Fruit fly (Drosophila melanogaster) whole organism, adult: Measurements from ENCODE around the gene Eip74EF.

Experiments used
- CG11617 ChIP-seq: fragments of 200-800 bp; sonication (Bioruptor generic); optimal IDR thresholded peaks from 2 replicates; lab custom pipeline; 2017; ENCODE audit warnings: mild to moderate bottlenecking, missing biosample characterization, missing genetic modification reagents, missing genetic modification characterization
- CG12768 ChIP-seq: fragments of 200-800 bp; sonication (Bioruptor generic); optimal IDR thresholded peaks from 2 replicates; lab custom pipeline; 2017; ENCODE audit warnings: missing biosample characterization, missing genetic modification characterization, mild to moderate bottlenecking, moderate library complexity, missing genetic modification reagents
- CG14711 ChIP-seq: fragments of 200-800 bp; sonication (Bioruptor generic); optimal IDR thresholded peaks from 2 replicates; lab custom pipeline; 2018; ENCODE audit warnings: missing biosample characterization, mild to moderate bottlenecking, missing genetic modification characterization, moderate library complexity
- CG1620 ChIP-seq: fragments of 200-800 bp; sonication (Bioruptor generic); optimal IDR thresholded peaks from 2 replicates; lab custom pipeline; 2016; ENCODE audit warnings: missing biosample characterization, missing genetic modification characterization
- CG33017 ChIP-seq: fragments of 200-800 bp; sonication (Bioruptor generic); optimal IDR thresholded peaks from 2 replicates; lab custom pipeline; 2018; ENCODE audit warnings: missing biosample characterization, mild to moderate bottlenecking, missing genetic modification characterization, moderate library complexity
- CG5204 ChIP-seq: fragments of 200-800 bp; sonication (Bioruptor generic); optimal IDR thresholded peaks from 2 replicates; lab custom pipeline; 2016; ENCODE audit warnings: missing biosample characterization, missing genetic modification characterization
- CG7045 ChIP-seq: fragments of 200-800 bp; sonication (Bioruptor generic); optimal IDR thresholded peaks from 2 replicates; lab custom pipeline; 2017; ENCODE audit warnings: missing biosample characterization, mild to moderate bottlenecking, missing genetic modification characterization
- CG7101 ChIP-seq: fragments of 200-800 bp; sonication (Bioruptor generic); optimal IDR thresholded peaks from 2 replicates; lab custom pipeline; 2018; ENCODE audit warnings: missing biosample characterization, mild to moderate bottlenecking, missing genetic modification characterization, moderate library complexity
- Clk ChIP-seq: fragments of 200-800 bp; sonication (Bioruptor generic); optimal IDR thresholded peaks from 2 replicates; lab custom pipeline; 2017; ENCODE audit warnings: missing biosample characterization, missing genetic modification characterization
- Crg-1 ChIP-seq: fragments of 200-800 bp; sonication (Bioruptor generic); optimal IDR thresholded peaks from 2 replicates; lab custom pipeline; 2016; ENCODE audit warnings: missing biosample characterization, missing genetic modification characterization
- Hr96 ChIP-seq: fragments of 200-800 bp; sonication (Bioruptor generic); optimal IDR thresholded peaks from 2 replicates; lab custom pipeline; 2016; ENCODE audit warnings: missing biosample characterization, missing genetic modification characterization
- Mnt ChIP-seq: fragments of 200-800 bp; sonication (Bioruptor generic); optimal IDR thresholded peaks from 2 replicates; lab custom pipeline; 2016; ENCODE audit warnings: missing biosample characterization, mild to moderate bottlenecking, missing genetic modification characterization
- bab1 ChIP-seq: fragments of 200-800 bp; sonication (Bioruptor generic); optimal IDR thresholded peaks from 3 replicates; lab custom pipeline; 2019; ENCODE audit warnings: missing biosample characterization, mild to moderate bottlenecking, missing genetic modification characterization, moderate library complexity
- cic ChIP-seq: fragments of 200-800 bp; sonication (Bioruptor generic); optimal IDR thresholded peaks from 2 replicates; lab custom pipeline; 2017; ENCODE audit warnings: missing biosample characterization, mild to moderate bottlenecking, missing genetic modification characterization, moderate library complexity
- cnc ChIP-seq, 2 experiments: fragments of >200 bp; optimal IDR thresholded peaks; 2 replicates each; lab custom pipeline; 2017
- kay ChIP-seq: fragments of 200-800 bp; sonication (Bioruptor generic); peaks from one replicate; lab custom pipeline; 2016; ENCODE audit warnings: missing biosample characterization, missing genetic modification characterization, borderline replicate concordance
- ovo ChIP-seq: fragments of 200-800 bp; sonication (Bioruptor generic); optimal IDR thresholded peaks from 2 replicates; lab custom pipeline; 2016; ENCODE audit warnings: missing biosample characterization, missing genetic modification characterization
- pad ChIP-seq: fragments of 200-800 bp; sonication (Bioruptor generic); optimal IDR thresholded peaks from 3 replicates; lab custom pipeline; 2017; ENCODE audit warnings: missing biosample characterization, missing genetic modification characterization, mild to moderate bottlenecking, moderate library complexity, missing genetic modification reagents
- tj ChIP-seq: fragments of 200-800 bp; sonication (Bioruptor generic); optimal IDR thresholded peaks from 3 replicates; lab custom pipeline; 2017; ENCODE audit warnings: missing biosample characterization, mild to moderate bottlenecking, missing genetic modification characterization, moderate library complexity
- toe ChIP-seq: fragments of 200-800 bp; sonication (Bioruptor generic); optimal IDR thresholded peaks from 2 replicates; lab custom pipeline; 2016; ENCODE audit warnings: missing biosample characterization, missing genetic modification characterization

Gene Eip74EF

DNA sequence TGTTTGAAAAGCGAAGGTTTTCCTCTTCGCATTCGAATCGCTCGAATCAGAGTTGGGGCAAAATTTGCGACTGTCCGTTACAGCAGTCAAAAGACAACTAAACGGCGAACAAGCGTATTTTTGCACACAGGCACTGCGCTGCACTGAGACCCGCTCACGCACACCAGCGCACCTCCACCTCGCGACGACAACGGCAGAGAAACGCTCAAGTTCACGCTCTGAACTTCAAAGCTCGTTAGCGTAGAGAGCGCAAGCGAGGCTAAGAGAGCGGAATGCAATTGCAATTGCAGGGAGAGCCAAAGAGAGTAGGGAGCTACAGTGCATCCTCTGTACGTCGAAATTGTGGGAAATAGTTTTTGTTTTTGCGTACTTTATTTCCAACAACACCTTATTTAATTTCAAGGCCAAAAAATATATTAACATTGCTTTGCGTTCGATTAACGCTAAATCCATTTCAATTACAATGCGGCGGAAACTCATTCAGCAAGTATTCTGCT lies at the start of gene Eip74EF:
Gene Eip74EF (minus strand): TSS at position 117 of the 497 bp plus-strand sequence.
- TF ChIP-seq tj (peak; percentile 81), CG7045 (GFP tag; lab: Kevin White, UChicago) (peak; percentile 63), bab1 (GFP tag; lab: Kevin White, UChicago) (peak; percentile 75), CG7101 (tag; lab: Kevin White, UChicago) (peak; percentile 58), CG33017 (tag; lab: Kevin White, UChicago) (peak; percentile 78), kay (no peak), ovo (GFP tag; lab: Kevin White, UChicago) (peak; percentile 69), CG5204 (no peak), CG14711 (peak; percentile 46), Crg-1 (GFP tag; lab: Kevin White, UChicago) (peak; percentile 21), Hr96 (GFP tag; lab: Kevin White, UChicago) (peak; percentile 58), cic (GFP tag; lab: Kevin White, UChicago) (peak; percentile 65), CG11617 (peak; percentile 61), Mnt (GFP tag; lab: Kevin White, UChicago) (peak; percentile 68), CG12768 (GFP tag; lab: Kevin White, UChicago) (peak; percentile 80), Clk (GFP tag; lab: Kevin White, UChicago) (no peak), pad (GFP tag; lab: Kevin White, UChicago) (peak; percentile 40), cnc (optimal IDR thresholded peaks at IDR 0.05; lab: Kevin White, UChicago) (no peak), toe (GFP tag; lab: Kevin White, UChicago) (peak; percentile 42)

DNA sequence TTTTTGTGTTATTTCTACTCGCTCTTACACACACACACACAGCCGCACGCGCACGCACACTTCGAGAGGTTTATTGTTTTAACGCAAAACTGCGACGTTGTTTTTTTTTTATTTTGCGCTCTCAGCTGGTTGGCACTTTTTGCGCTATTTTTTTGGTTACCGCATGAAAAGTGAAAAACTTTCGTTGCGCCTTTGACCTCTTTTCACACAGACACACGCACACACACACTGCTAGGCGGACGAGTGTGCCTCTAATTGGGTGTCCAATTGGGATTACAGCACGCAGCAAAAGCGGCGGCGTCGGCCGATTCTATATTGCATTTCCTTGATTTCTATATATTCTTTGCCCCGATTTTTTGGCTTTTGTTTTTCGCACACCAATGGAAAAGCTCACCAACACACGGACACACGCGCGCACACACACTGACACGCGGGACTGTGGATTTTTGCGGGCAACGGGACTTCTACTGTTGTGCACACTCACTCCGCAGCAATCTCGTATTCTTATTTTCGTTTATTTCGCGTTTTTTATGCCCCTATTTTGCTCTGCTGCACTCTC lies 49.3 kb upstream of the Eip74EF start:
- TF ChIP-seq tj (peak; percentile 83), ovo (GFP tag; lab: Kevin White, UChicago) (peak; percentile 14), CG12768 (GFP tag; lab: Kevin White, UChicago) (peak; percentile 4), CG7101 (tag; lab: Kevin White, UChicago) (no peak)

dm6 chr3L:17667642-17668362 lies 48.7 kb upstream of the Eip74EF start:
- peak; percentile 82 for TF ChIP-seq kay
- TF ChIP-seq pad (GFP tag; lab: Kevin White, UChicago): peak; percentile 68
- no peak for TF ChIP-seq cic (GFP tag; lab: Kevin White, UChicago)

DNA sequence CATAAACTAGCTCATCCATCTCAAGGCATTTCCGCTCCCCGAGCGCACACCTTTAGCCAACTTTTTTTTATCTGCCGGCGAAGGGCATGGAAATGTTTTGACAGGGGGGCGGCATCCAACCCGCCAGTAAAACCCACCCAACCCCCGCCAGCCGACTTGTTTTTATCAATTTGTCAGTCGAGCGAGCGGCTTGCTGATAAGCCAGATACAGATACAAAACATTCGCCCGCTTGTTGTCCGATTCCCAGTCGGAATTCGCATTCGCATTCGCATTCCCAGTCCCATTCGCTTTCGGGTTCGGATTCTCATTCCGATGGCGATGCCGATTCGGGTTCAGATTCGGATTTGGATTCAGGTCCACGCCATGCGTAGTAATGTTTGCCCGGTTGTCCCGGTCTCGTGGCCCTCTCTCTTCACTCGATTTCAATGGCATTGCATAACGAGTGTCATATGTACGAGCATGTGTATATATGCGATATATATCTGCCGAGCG lies 46.0 kb upstream of the Eip74EF start:
- peak; percentile 24 for TF ChIP-seq CG7045 (GFP tag; lab: Kevin White, UChicago)
- peak; percentile 5 for TF ChIP-seq CG11617
- no peak for TF ChIP-seq CG1620
- TF ChIP-seq CG33017 (tag; lab: Kevin White, UChicago): no peak
- TF ChIP-seq kay: peak; percentile 52
- no peak for TF ChIP-seq cnc (optimal IDR thresholded peaks at IDR 0.05; lab: Kevin White, UChicago)
- peak; percentile 25 for TF ChIP-seq pad (GFP tag; lab: Kevin White, UChicago)
- peak; percentile 53 for TF ChIP-seq tj
- peak; percentile 6 for TF ChIP-seq CG5204
- peak; percentile 66 for TF ChIP-seq Mnt (GFP tag; lab: Kevin White, UChicago)
- TF ChIP-seq Clk (GFP tag; lab: Kevin White, UChicago): no peak
- no peak for TF ChIP-seq bab1 (GFP tag; lab: Kevin White, UChicago)
- TF ChIP-seq CG12768 (GFP tag; lab: Kevin White, UChicago): peak; percentile 79
- TF ChIP-seq Crg-1 (GFP tag; lab: Kevin White, UChicago): peak; percentile 32
- peak; percentile 96 for TF ChIP-seq cic (GFP tag; lab: Kevin White, UChicago)
- peak; percentile 55 for TF ChIP-seq ovo (GFP tag; lab: Kevin White, UChicago)
- peak; percentile 12 for TF ChIP-seq Hr96 (GFP tag; lab: Kevin White, UChicago)
- peak; percentile 6 for TF ChIP-seq CG14711
- peak; percentile 5 for TF ChIP-seq CG7101 (tag; lab: Kevin White, UChicago)

DNA sequence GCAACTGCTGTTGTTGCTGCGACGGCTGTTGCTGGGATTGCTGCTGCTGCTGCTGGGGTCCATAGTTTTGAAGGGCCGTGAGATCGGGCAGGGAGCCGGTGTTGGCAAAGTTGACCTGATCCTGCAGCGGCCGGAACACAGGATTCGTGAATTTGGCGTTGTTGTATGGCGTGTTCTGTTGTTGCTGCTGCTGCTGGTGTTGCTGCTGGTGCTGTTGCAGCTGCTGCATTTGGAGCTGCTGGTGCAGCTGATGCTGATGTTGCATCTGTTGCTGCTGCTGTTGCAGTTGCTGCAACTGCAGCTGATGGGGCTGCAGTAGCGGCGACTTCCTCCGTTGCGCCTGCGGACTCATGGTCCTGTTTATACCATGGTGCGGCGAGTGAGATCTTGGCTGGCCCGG lies 44.5 kb upstream of the Eip74EF start:
- TF ChIP-seq Hr96 (GFP tag; lab: Kevin White, UChicago) (no peak), CG12768 (GFP tag; lab: Kevin White, UChicago) (no peak), CG7045 (GFP tag; lab: Kevin White, UChicago) (no peak), cnc (optimal IDR thresholded peaks at IDR 0.05; lab: Kevin White, UChicago) (no peak), bab1 (GFP tag; lab: Kevin White, UChicago) (no peak), toe (GFP tag; lab: Kevin White, UChicago) (no peak), ovo (GFP tag; lab: Kevin White, UChicago) (no peak), kay (no peak), Mnt (GFP tag; lab: Kevin White, UChicago) (no peak), CG11617 (no peak), Crg-1 (GFP tag; lab: Kevin White, UChicago) (no peak), CG7101 (tag; lab: Kevin White, UChicago) (no peak), CG14711 (no peak)

dm6 chr3L:17659268-17659589 lies 40.1 kb upstream of the Eip74EF start:
- no peak for TF ChIP-seq CG14711
- no peak for TF ChIP-seq CG33017 (tag; lab: Kevin White, UChicago)
- no peak for TF ChIP-seq cnc (optimal IDR thresholded peaks at IDR 0.05; lab: Kevin White, UChicago)
- no peak for TF ChIP-seq CG7101 (tag; lab: Kevin White, UChicago)
- no peak for TF ChIP-seq kay
- no peak for TF ChIP-seq toe (GFP tag; lab: Kevin White, UChicago)
- TF ChIP-seq CG5204: no peak
- TF ChIP-seq cic (GFP tag; lab: Kevin White, UChicago): peak; percentile 88
- peak; percentile 27 for TF ChIP-seq ovo (GFP tag; lab: Kevin White, UChicago)
- peak; percentile 11 for TF ChIP-seq Mnt (GFP tag; lab: Kevin White, UChicago)
- no peak for TF ChIP-seq pad (GFP tag; lab: Kevin White, UChicago)
- peak; percentile 6 for TF ChIP-seq CG7045 (GFP tag; lab: Kevin White, UChicago)
- peak; percentile 29 for TF ChIP-seq CG12768 (GFP tag; lab: Kevin White, UChicago)
- TF ChIP-seq Clk (GFP tag; lab: Kevin White, UChicago): no peak
- peak; percentile 66 for TF ChIP-seq Crg-1 (GFP tag; lab: Kevin White, UChicago)
- no peak for TF ChIP-seq bab1 (GFP tag; lab: Kevin White, UChicago)
- TF ChIP-seq CG1620: no peak
- no peak for TF ChIP-seq tj
- no peak for TF ChIP-seq CG11617
- TF ChIP-seq Hr96 (GFP tag; lab: Kevin White, UChicago): no peak
